Fruit fly (Drosophila melanogaster) whole organism, larva: ENCODE data around the gene eyg.

ENCODE experiments used
- noc ChIP-seq: fragments of 200-800 bp; sonication (Bioruptor generic); optimal IDR thresholded peaks from 3 replicates; lab custom pipeline; 2019; ENCODE audit warnings: missing biosample characterization, mild to moderate bottlenecking, missing genetic modification characterization, moderate library complexity

Gene eyg

dm6 chr3L:12442593-12442992 lies 25.2 kb downstream of the eyg start:
- TF ChIP-seq noc (tag; lab: Kevin White, UChicago): no peak

- no peak for TF ChIP-seq noc (tag; lab: Kevin White, UChicago)
Measured at dm6 chr3L:12434432-12434831, 33.4 kb downstream of the eyg start.

- no peak for TF ChIP-seq noc (tag; lab: Kevin White, UChicago)
Measured at dm6 chr3L:12433710-12434109, 34.1 kb downstream of the eyg start.

dm6 chr3L:12432392-12433012 lies 35.3 kb downstream of the eyg start, which contains the start of gene toe:
toe (minus strand) TSS chr3L:12432668.
- no peak for TF ChIP-seq noc (tag; lab: Kevin White, UChicago)

dm6 chr3L:12420437-12420836 lies 47.4 kb downstream of the eyg start:
- TF ChIP-seq noc (tag; lab: Kevin White, UChicago): no peak

dm6 chr3L:12417341-12417740 lies 50.5 kb downstream of the eyg start, which contains the start of gene ArfGAP1:
ArfGAP1 (minus strand) TSS chr3L:12417580.
- TF ChIP-seq noc (tag; lab: Kevin White, UChicago): no peak

dm6 chr3L:12414189-12414964 lies 53.4 kb downstream of the eyg start, which contains the start of gene SCaMC:
SCaMC (minus strand) TSS chr3L:12414842.
- no peak for TF ChIP-seq noc (tag; lab: Kevin White, UChicago)
